Fruit fly (Drosophila melanogaster): ENCODE data around the gene CG11164.

CG11164 gene

dm6 chrX:13639998-13640691, 27.7 kb upstream of the CG11164 start (continued):
- TF ChIP-seq Gug (GFP tag; IDR thresholded peaks at IDR 0.05) (peak; percentile 97), CG10631 (GFP tag; optimal IDR thresholded peaks at IDR 0.05) (peak; percentile 97), Hr4 (GFP tag; optimal IDR thresholded peaks at IDR 0.05) (peak; percentile 99), CG6792 (GFP tag; optimal IDR thresholded peaks at IDR 0.05) (peak; percentile 98), Smox (GFP tag; optimal IDR thresholded peaks at IDR 0.05) (peak; percentile 94), dac (GFP tag; optimal IDR thresholded peaks at IDR 0.05) (peak; percentile 98), OdsH (GFP tag; optimal IDR thresholded peaks at IDR 0.05) (peak; percentile 98), CG4318 (GFP tag; optimal IDR thresholded peaks at IDR 0.05) (peak; percentile 98), Blimp-1 (GFP tag; optimal IDR thresholded peaks at IDR 0.05) (peak; percentile 64), CG11902 (GFP tag; optimal IDR thresholded peaks at IDR 0.05) (peak; percentile 96), ss (GFP tag; optimal IDR thresholded peaks at IDR 0.05) (peak; percentile 98), pdm3 (GFP tag; optimal IDR thresholded peaks at IDR 0.05) (peak; percentile 99), fkh (GFP tag; optimal IDR thresholded peaks at IDR 0.05) (peak; percentile 98), CG8119 (GFP tag; IDR thresholded peaks at IDR 0.05) (peak; percentile 99), Ets21C (GFP tag; optimal IDR thresholded peaks at IDR 0.05) (peak; percentile 91), CG16779 (tag; optimal IDR thresholded peaks at IDR 0.05) (peak; percentile 97), salr (GFP tag; optimal IDR thresholded peaks at IDR 0.05) (peak; percentile 96 to 97), Eip78C (GFP tag) (peak; percentile 100), CG8319 (GFP tag; optimal IDR thresholded peaks at IDR 0.05) (peak; percentile 97), CG11294 (GFP tag; IDR thresholded peaks at IDR 0.05) (peak; percentile 97)

dm6 chrX:13640692-13641011, 27.2 kb upstream of the CG11164 start:
- peak; percentile 95 for TF ChIP-seq svp (GFP tag)
- no peak for TF ChIP-seq ss (GFP tag; optimal IDR thresholded peaks at IDR 0.05)

- TF ChIP-seq CG16779 (tag; optimal IDR thresholded peaks at IDR 0.05), result peak; percentile 64
- peak; percentile 75 for TF ChIP-seq Sox15 (GFP tag; optimal IDR thresholded peaks at IDR 0.05)
- TF ChIP-seq CG6808 (GFP tag; optimal IDR thresholded peaks at IDR 0.05), result peak; percentile 85
- TF ChIP-seq CG11902 (GFP tag; optimal IDR thresholded peaks at IDR 0.05), result peak; percentile 74
- peak; percentile 32 for TF ChIP-seq fd85E (GFP tag; optimal IDR thresholded peaks at IDR 0.05)
- TF ChIP-seq Sox102F (GFP tag; optimal IDR thresholded peaks at IDR 0.05), result peak; percentile 74
- TF ChIP-seq CG32006 (GFP tag; optimal IDR thresholded peaks at IDR 0.05), result peak; percentile 93
- peak; percentile 93 for TF ChIP-seq eg (GFP tag; IDR thresholded peaks at IDR 0.05)
- peak; percentile 77 for TF ChIP-seq CG6792 (GFP tag; optimal IDR thresholded peaks at IDR 0.05)
- peak; percentile 74 for TF ChIP-seq cyc (GFP tag; optimal IDR thresholded peaks at IDR 0.05)
- peak; percentile 86 for TF ChIP-seq CG10631 (GFP tag; optimal IDR thresholded peaks at IDR 0.05)
- peak; percentile 76 for TF ChIP-seq Sox14 (GFP tag; optimal IDR thresholded peaks at IDR 0.05)
- TF ChIP-seq lz (GFP tag; optimal IDR thresholded peaks at IDR 0.05), result peak; percentile 78
- peak; percentile 68 for TF ChIP-seq CG8319 (GFP tag; optimal IDR thresholded peaks at IDR 0.05)
- peak; percentile 93 for TF ChIP-seq Eip78C (GFP tag)
- TF ChIP-seq esn (GFP tag; optimal IDR thresholded peaks at IDR 0.05), result peak; percentile 86
- peak; percentile 74 for TF ChIP-seq dsx (GFP tag; optimal IDR thresholded peaks at IDR 0.05; ENCODE audit: poor library complexity, severe bottlenecking)
- peak; percentile 82 for TF ChIP-seq CG4318 (GFP tag; optimal IDR thresholded peaks at IDR 0.05)
- TF ChIP-seq Ets21C (GFP tag; optimal IDR thresholded peaks at IDR 0.05), result peak; percentile 67
- peak; percentile 84 for TF ChIP-seq Eip75B (GFP tag; optimal IDR thresholded peaks at IDR 0.05)
- peak; percentile 66 to 86 for TF ChIP-seq salr (GFP tag; optimal IDR thresholded peaks at IDR 0.05)
- peak; percentile 87 for TF ChIP-seq CG3919 (GFP tag; optimal IDR thresholded peaks at IDR 0.05)
- TF ChIP-seq topi (GFP tag; optimal IDR thresholded peaks at IDR 0.05), result peak; percentile 79
- peak; percentile 71 for TF ChIP-seq Smox (GFP tag; optimal IDR thresholded peaks at IDR 0.05)
- no peak for TF ChIP-seq Blimp-1 (GFP tag; optimal IDR thresholded peaks at IDR 0.05)
- TF ChIP-seq CG6276 (GFP tag; optimal IDR thresholded peaks at IDR 0.05), result peak; percentile 90
- TF ChIP-seq CG11762 (GFP tag; optimal IDR thresholded peaks at IDR 0.05; ENCODE audit: insufficient read depth), result peak; percentile 69
- peak; percentile 81 for TF ChIP-seq Hr39 (GFP tag; optimal IDR thresholded peaks at IDR 0.05)
- peak; percentile 75 for TF ChIP-seq CG7368 (GFP tag; optimal IDR thresholded peaks at IDR 0.05)
- TF ChIP-seq Ets96B (tag; optimal IDR thresholded peaks at IDR 0.05), result peak; percentile 85
- peak; percentile 62 for TF ChIP-seq CG9139 (GFP tag; optimal IDR thresholded peaks at IDR 0.05)
- peak; percentile 64 for TF ChIP-seq Gug (GFP tag; IDR thresholded peaks at IDR 0.05)
- peak; percentile 85 for TF ChIP-seq acj6 (GFP tag; optimal IDR thresholded peaks at IDR 0.05)
- peak; percentile 19 for TF ChIP-seq CG1621 (tag; optimal IDR thresholded peaks at IDR 0.05)
- TF ChIP-seq Hr38 (GFP tag; optimal IDR thresholded peaks at IDR 0.05), result peak; percentile 65
Measured at dm6 chrX:13641115-13641890, 26.5 kb upstream of the CG11164 start.
